Fruit fly (Drosophila melanogaster): ENCODE data around the gene Spn28Da.

The Spn28Da gene

DNA sequence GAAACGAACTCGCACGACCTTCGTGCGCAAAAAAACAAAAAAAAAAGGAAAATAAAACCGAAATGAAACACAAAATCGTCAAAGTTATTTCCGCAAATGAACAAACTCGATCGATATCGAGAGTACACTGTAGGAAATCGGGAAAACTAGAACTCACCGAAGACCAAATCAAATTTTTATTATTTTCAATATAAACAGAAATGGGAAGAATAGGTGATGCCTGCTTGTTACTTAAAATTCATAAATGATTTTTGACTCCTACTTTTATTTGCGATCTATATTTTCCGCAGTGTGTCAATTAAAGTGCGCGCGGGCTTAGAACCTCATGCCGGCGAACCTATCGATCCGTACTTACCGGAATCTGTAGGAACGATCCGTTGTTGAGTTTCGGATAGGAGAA lies 13.3 kb downstream of the Spn28Da start (continued):
- TF ChIP-seq CG11696 (GFP tag; IDR thresholded peaks at IDR 0.05): 0 out of 2 replicates have a peak, but pooled peaks have one; percentile 22
- no peak for TF ChIP-seq CG2129 (GFP tag; IDR thresholded peaks at IDR 0.05; ENCODE audit: partially characterized antibody)
- peak; percentile 37 for TF ChIP-seq CG9727 (GFP tag; optimal IDR thresholded peaks at IDR 0.05)
- TF ChIP-seq Sox102F (GFP tag; optimal IDR thresholded peaks at IDR 0.05): no peak
- no peak for TF ChIP-seq Drgx (GFP tag; IDR thresholded peaks at IDR 0.05)
- no peak for TF ChIP-seq br (optimal IDR thresholded peaks at IDR 0.05)
- no peak for TF ChIP-seq Vsx1 (GFP tag; optimal IDR thresholded peaks at IDR 0.05)
- no peak for TF ChIP-seq shn (GFP tag; optimal IDR thresholded peaks at IDR 0.05)
- no peak for TF ChIP-seq CG17359 (tag; optimal IDR thresholded peaks at IDR 0.05)
- no peak for TF ChIP-seq unc-4 (GFP tag; IDR thresholded peaks at IDR 0.05; ENCODE audit: partially characterized antibody)
- TF ChIP-seq D19B (GFP tag; optimal IDR thresholded peaks at IDR 0.05): no peak
- no peak for TF ChIP-seq CG14050 (GFP tag; IDR thresholded peaks at IDR 0.05)
- TF ChIP-seq slbo (GFP tag; IDR thresholded peaks at IDR 0.05): peak; percentile 47; the same call in 1 of the 2 replicates
- TF ChIP-seq CG1602 (GFP tag; optimal IDR thresholded peaks at IDR 0.05): no peak
- no peak for TF ChIP-seq E2f2 (GFP tag; IDR thresholded peaks at IDR 0.05)
- TF ChIP-seq kni (GFP tag; optimal IDR thresholded peaks at IDR 0.05): no peak
- no peak for TF ChIP-seq dati (GFP tag; IDR thresholded peaks at IDR 0.05)
- no peak for TF ChIP-seq CG9215 (GFP tag; IDR thresholded peaks at IDR 0.05)
- TF ChIP-seq ase (GFP tag; IDR thresholded peaks at IDR 0.05): no peak
- TF ChIP-seq Med (GFP tag): peak; percentile 52
- TF ChIP-seq Antp (GFP tag; optimal IDR thresholded peaks at IDR 0.05): no peak
- no peak for TF ChIP-seq Hr78 (GFP tag; optimal IDR thresholded peaks at IDR 0.05)
- no peak for TF ChIP-seq Lhr (GFP tag; optimal IDR thresholded peaks at IDR 0.05)
- no peak for TF ChIP-seq Ravus (GFP tag; IDR thresholded peaks at IDR 0.05)
- no peak for TF ChIP-seq CG15073 (GFP tag; optimal IDR thresholded peaks at IDR 0.05)
- TF ChIP-seq ERR (GFP tag; optimal IDR thresholded peaks at IDR 0.05): no peak
- no peak for TF ChIP-seq Dek (tag; optimal IDR thresholded peaks at IDR 0.05)
- no peak for TF ChIP-seq Opbp (GFP tag; IDR thresholded peaks at IDR 0.05; ENCODE audit: partially characterized antibody)
- no peak for TF ChIP-seq gfzf (GFP tag; optimal IDR thresholded peaks at IDR 0.05)
- TF ChIP-seq Neu2 (GFP tag; optimal IDR thresholded peaks at IDR 0.05; ENCODE audit: borderline replicate concordance): no peak
- TF ChIP-seq CG8388 (GFP tag; optimal IDR thresholded peaks at IDR 0.05): no peak
- TF ChIP-seq gcm (GFP tag; optimal IDR thresholded peaks at IDR 0.05): no peak
- peak; percentile 16 for TF ChIP-seq PHDP (tag; optimal IDR thresholded peaks at IDR 0.05)
- TF ChIP-seq Blimp-1 (GFP tag; optimal IDR thresholded peaks at IDR 0.05): no peak
- TF ChIP-seq CG16863 (GFP tag; optimal IDR thresholded peaks at IDR 0.05): no peak
- peak; percentile 13 for TF ChIP-seq dmrt11E (tag; optimal IDR thresholded peaks at IDR 0.05)
- no peak for TF ChIP-seq lov (optimal IDR thresholded peaks at IDR 0.05)
- no peak for TF ChIP-seq lov (GFP tag; IDR thresholded peaks at IDR 0.05)
- no peak for TF ChIP-seq gt (GFP tag; IDR thresholded peaks at IDR 0.05)
- TF ChIP-seq az2 (GFP tag; optimal IDR thresholded peaks at IDR 0.05): no peak
- TF ChIP-seq caup (GFP tag; optimal IDR thresholded peaks at IDR 0.05; ENCODE audit: severe bottlenecking): peak; percentile 26
- TF ChIP-seq CG12155 (GFP tag; optimal IDR thresholded peaks at IDR 0.05): no peak
- no peak for TF ChIP-seq CG8478 (optimal IDR thresholded peaks at IDR 0.05)
- no peak for TF ChIP-seq schlank (tag; optimal IDR thresholded peaks at IDR 0.05)
- no peak for TF ChIP-seq Jarid2 (GFP tag; optimal IDR thresholded peaks at IDR 0.05)
- no peak for TF ChIP-seq CG13296 (GFP tag; optimal IDR thresholded peaks at IDR 0.05)
- no peak for TF ChIP-seq CG18619 (GFP tag; optimal IDR thresholded peaks at IDR 0.05)
- no peak for TF ChIP-seq Bdp1 (GFP tag; optimal IDR thresholded peaks at IDR 0.05)
- 0 out of 2 replicates have a peak, but pooled peaks have one; percentile 6 for TF ChIP-seq Oaz (GFP tag; IDR thresholded peaks at IDR 0.05)
- no peak for TF ChIP-seq CG4820 (GFP tag; optimal IDR thresholded peaks at IDR 0.05)
- TF ChIP-seq CG11093 (GFP tag; IDR thresholded peaks at IDR 0.05): no peak
- no peak for TF ChIP-seq z (GFP tag; IDR thresholded peaks at IDR 0.05)

All from whole organism, embryonic.